Worm (Caenorhabditis elegans): ENCODE measurements around the gene C15C8.7.

ce11 chrV:12787026-12787425 is 42.2 kb upstream of the C15C8.7 start, which contains the start of gene fkb-4:
- TF ChIP-seq skn-1 (tag; optimal IDR thresholded peaks at IDR 0.05) (no peak), fos-1 (tag; optimal IDR thresholded peaks at IDR 0.05) (no peak), R02D3.7 (tag; optimal IDR thresholded peaks at IDR 0.05) (no peak), unc-55 (GFP tag; optimal IDR thresholded peaks at IDR 0.05) (no peak), lin-11 (tag; optimal IDR thresholded peaks at IDR 0.05) (no peak), egl-27 (tag; optimal IDR thresholded peaks at IDR 0.05) (no peak), nhr-77 (tag; optimal IDR thresholded peaks at IDR 0.05) (no peak), aly-2 (tag; optimal IDR thresholded peaks at IDR 0.05) (no peak)

Measured in whole organism, L2 larva.